Worm (Caenorhabditis elegans): Measurements from ENCODE around the gene K04C2.3.
A peak's percentile ranks its signal among the peaks of the same experiment; 100 is the strongest.

The K04C2.3 gene

DNA sequence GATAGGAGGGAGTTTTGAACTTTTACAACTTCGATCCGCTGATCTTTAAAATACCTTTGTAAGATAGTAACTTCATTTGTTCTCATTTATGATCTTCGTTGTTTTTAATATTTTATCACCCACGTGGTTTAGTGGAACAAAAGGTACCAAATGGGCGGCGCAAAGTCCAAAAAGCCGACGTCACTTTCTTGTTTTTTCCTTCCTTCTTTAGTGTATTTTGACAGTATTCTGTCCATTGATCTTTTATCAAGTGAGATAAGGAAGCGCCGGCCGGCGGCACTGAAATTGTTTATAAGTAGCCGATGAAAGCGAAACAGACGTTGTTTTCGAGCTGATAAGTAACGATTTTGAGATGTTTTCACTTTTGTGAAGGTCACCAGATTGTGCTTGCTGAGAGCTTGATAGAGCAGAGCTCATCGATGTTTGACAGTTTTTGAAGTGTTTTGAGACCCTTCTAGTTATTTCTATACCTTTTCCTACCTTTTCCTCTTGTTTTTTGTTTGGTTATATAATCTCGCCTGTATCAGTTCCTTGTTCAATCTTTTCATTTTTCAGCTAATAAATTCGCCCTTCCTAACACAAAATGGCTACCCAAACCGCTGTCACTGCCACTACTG, at the start of gene K04C2.3:
Gene K04C2.3 (plus strand): TSS at position 556 of the 617 bp plus-strand sequence.
- TF ChIP-seq ceh-40 (GFP tag; IDR thresholded peaks at IDR 0.05) (no peak), hlh-26 (GFP tag; conservative IDR thresholded peaks at IDR 0.05) (no peak), madf-10 (tag; optimal IDR thresholded peaks at IDR 0.05) (no peak), egrh-3 (GFP tag; IDR thresholded peaks at IDR 0.05) (no peak), K11D2.4 (GFP tag; IDR thresholded peaks at IDR 0.05) (peak; percentile 30; the same call in 1 of the 2 replicates)

ce11 chrIII:6826137-6826536, 46.8 kb upstream of the K04C2.3 start:
- no peak for TF ChIP-seq unc-62 (GFP tag; optimal IDR thresholded peaks at IDR 0.05)
- TF ChIP-seq egl-44 (GFP tag; IDR thresholded peaks at IDR 0.05): no peak
- no peak for TF ChIP-seq hrde-1 (tag; optimal IDR thresholded peaks at IDR 0.05; ENCODE audit: borderline replicate concordance)
- TF ChIP-seq lsl-1 (GFP tag; optimal IDR thresholded peaks at IDR 0.05): no peak
- TF ChIP-seq B0019.2 (GFP tag; conservative IDR thresholded peaks at IDR 0.05): no peak

DNA sequence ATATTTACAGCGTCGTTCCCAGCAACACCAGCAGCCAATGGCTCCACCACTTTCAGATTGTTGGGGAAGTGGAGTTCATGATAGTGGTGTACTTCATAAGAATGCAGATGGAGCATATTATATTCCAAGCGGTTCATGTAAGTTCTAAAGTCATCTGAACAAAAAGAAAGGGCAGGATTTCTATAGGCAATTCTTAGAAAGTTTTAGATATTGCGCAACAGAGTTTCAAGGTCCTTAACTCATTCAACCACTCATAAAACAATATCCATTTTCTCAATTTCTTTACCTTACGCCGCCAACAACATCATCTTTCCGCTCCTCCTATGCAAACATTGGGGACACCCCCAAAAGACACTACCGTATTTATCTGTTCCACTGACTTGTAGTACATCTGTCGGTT, 41.6 kb upstream of the K04C2.3 start:
- TF ChIP-seq let-526 (GFP tag; IDR thresholded peaks at IDR 0.05) (no peak), zim-3 (tag; optimal IDR thresholded peaks at IDR 0.05) (no peak), let-607 (tag; optimal IDR thresholded peaks at IDR 0.05) (no peak), egrh-3 (GFP tag; IDR thresholded peaks at IDR 0.05) (no peak), lsy-27 (tag; optimal IDR thresholded peaks at IDR 0.05; ENCODE audit: borderline replicate concordance, insufficient read depth) (no peak), mxl-1 (tag; optimal IDR thresholded peaks at IDR 0.05) (no peak), cebp-1 (GFP tag; IDR thresholded peaks at IDR 0.05) (no peak), cebp-1 (tag; optimal IDR thresholded peaks at IDR 0.05) (no peak), lin-35 (GFP tag; optimal IDR thresholded peaks at IDR 0.05) (no peak), D2030.7 (GFP tag; IDR thresholded peaks at IDR 0.05) (no peak), mel-28 (tag; optimal IDR thresholded peaks at IDR 0.05; ENCODE audit: borderline replicate concordance) (no peak), B0336.3 (GFP tag; IDR thresholded peaks at IDR 0.05) (no peak), sptf-2 (GFP tag; optimal IDR thresholded peaks at IDR 0.05) (no peak), T07F8.4 (tag; optimal IDR thresholded peaks at IDR 0.05) (no peak), nfya-2 (GFP tag; IDR thresholded peaks at IDR 0.05) (no peak), nhr-179 (tag; optimal IDR thresholded peaks at IDR 0.05) (no peak), nhr-90 (tag; optimal IDR thresholded peaks at IDR 0.05) (no peak)

- no peak for TF ChIP-seq ceh-91 (GFP tag; IDR thresholded peaks at IDR 0.05)
- no peak for TF ChIP-seq mcd-1 (GFP tag; IDR thresholded peaks at IDR 0.05)
- TF ChIP-seq ztf-18 (tag; optimal IDR thresholded peaks at IDR 0.05): no peak
- no peak for TF ChIP-seq F33H1.4 (GFP tag; IDR thresholded peaks at IDR 0.05)
- no peak for TF ChIP-seq ztf-25 (GFP tag; IDR thresholded peaks at IDR 0.05)
- no peak for TF ChIP-seq efl-1 (GFP tag; optimal IDR thresholded peaks at IDR 0.05)
- no peak for TF ChIP-seq somi-1 (GFP tag; optimal IDR thresholded peaks at IDR 0.05)
- TF ChIP-seq dpl-1 (GFP tag; optimal IDR thresholded peaks at IDR 0.05): no peak
- TF ChIP-seq snpc-1.3 (tag; optimal IDR thresholded peaks at IDR 0.05; ENCODE audit: insufficient read depth): no peak
- no peak for TF ChIP-seq B0261.1 (tag; optimal IDR thresholded peaks at IDR 0.05)
- no peak for TF ChIP-seq F49E8.2 (tag; optimal IDR thresholded peaks at IDR 0.05; ENCODE audit: insufficient read depth)
- TF ChIP-seq ceh-100 (GFP tag; IDR thresholded peaks at IDR 0.05): no peak
- no peak for TF ChIP-seq nhr-27 (tag; optimal IDR thresholded peaks at IDR 0.05)
- no peak for TF ChIP-seq tbp1 (GFP tag; optimal IDR thresholded peaks at IDR 0.05)
- TF ChIP-seq madf-8 (GFP tag; conservative IDR thresholded peaks at IDR 0.05): no peak
- TF ChIP-seq sea-2 (GFP tag; IDR thresholded peaks at IDR 0.05): no peak
- TF ChIP-seq snpc-1.1 (tag; optimal IDR thresholded peaks at IDR 0.05; ENCODE audit: insufficient read depth): no peak
These were observed 35.6 kb upstream of the K04C2.3 start for ce11 chrIII:6837320-6837719.
